Fruit fly (Drosophila melanogaster) whole organism, embryonic: ENCODE measurements around the gene CG32278.

Source experiments
- B-H2 ChIP-seq: fragments of 200-800 bp; sonication (Bioruptor generic); optimal IDR thresholded peaks from 2 replicates; lab custom pipeline; 2018; ENCODE audit warnings: missing biosample characterization, mild to moderate bottlenecking, missing genetic modification characterization
- BEAF-32 ChIP-seq: fragments of 200-800 bp; sonication (Bioruptor generic); optimal IDR thresholded peaks from 3 replicates; lab custom pipeline; 2017; ENCODE audit warnings: missing biosample characterization, missing genetic modification characterization, mild to moderate bottlenecking, moderate library complexity, missing genetic modification reagents
- Bgb ChIP-seq: fragments of 200-800 bp; sonication (Bioruptor generic); IDR thresholded peaks from 2 replicates; pipeline ENCODE4 v1.3.6; 2022; ENCODE audit warnings: missing biosample characterization, missing genetic modification characterization; ENCODE audit not compliant: partially characterized antibody
- CG10267 ChIP-seq: fragments of 200-800 bp; sonication (Bioruptor generic); optimal IDR thresholded peaks from 2 replicates; lab custom pipeline; 2018; ENCODE audit warnings: missing biosample characterization, mild to moderate bottlenecking, missing genetic modification characterization, moderate library complexity
- CG10979 ChIP-seq: fragments of 200-800 bp; sonication (Bioruptor generic); optimal IDR thresholded peaks from 2 replicates; lab custom pipeline; 2018; ENCODE audit warnings: missing biosample characterization, mild to moderate bottlenecking, missing genetic modification characterization, moderate library complexity
- CG1233 ChIP-seq: fragments of 200-800 bp; sonication (Bioruptor generic); optimal IDR thresholded peaks from 4 replicates; lab custom pipeline; 2018; ENCODE audit warnings: missing biosample characterization, mild to moderate bottlenecking, missing genetic modification characterization
- CG12942 ChIP-seq: fragments of 200-800 bp; sonication (Bioruptor generic); optimal IDR thresholded peaks from 3 replicates; lab custom pipeline; 2016; ENCODE audit warnings: missing biosample characterization, missing genetic modification characterization
- CG13123 ChIP-seq: fragments of 200-800 bp; sonication (Bioruptor generic); optimal IDR thresholded peaks from 2 replicates; lab custom pipeline; 2016; ENCODE audit warnings: missing biosample characterization, missing genetic modification characterization
- CG14014 ChIP-seq: fragments of 200-800 bp; sonication (Bioruptor generic); IDR thresholded peaks from 2 replicates; pipeline ENCODE4 v1.3.6; 2022; ENCODE audit warnings: missing biosample characterization, missing genetic modification characterization
- CG14710 ChIP-seq: fragments of 200-800 bp; sonication (Bioruptor generic); optimal IDR thresholded peaks from 3 replicates; lab custom pipeline; 2019; ENCODE audit warnings: missing biosample characterization, mild to moderate bottlenecking, missing genetic modification characterization, moderate library complexity
- CG17612 ChIP-seq: fragments of 200-800 bp; sonication (Bioruptor generic); IDR thresholded peaks from 2 replicates; pipeline ENCODE4 v1.3.6; 2022; ENCODE audit warnings: missing biosample characterization, missing genetic modification characterization
- CG17802 ChIP-seq: fragments of 200-800 bp; sonication (Bioruptor generic); optimal IDR thresholded peaks from 2 replicates; lab custom pipeline; 2018; ENCODE audit warnings: missing biosample characterization, mild to moderate bottlenecking, missing genetic modification characterization, moderate library complexity
- CG1792 ChIP-seq: fragments of 200-800 bp; sonication (Bioruptor generic); optimal IDR thresholded peaks from 2 replicates; lab custom pipeline; 2016; ENCODE audit warnings: missing biosample characterization, missing genetic modification characterization
- CG30431 ChIP-seq: fragments of 200-800 bp; sonication (Bioruptor generic); optimal IDR thresholded peaks from 2 replicates; lab custom pipeline; 2017; ENCODE audit warnings: missing biosample characterization, missing genetic modification characterization
- CG3163 ChIP-seq: fragments of 200-800 bp; sonication (Bioruptor generic); optimal IDR thresholded peaks from 3 replicates; lab custom pipeline; 2016; ENCODE audit warnings: missing biosample characterization, missing genetic modification characterization
- CG34376 ChIP-seq: fragments of 200-800 bp; sonication (Bioruptor generic); optimal IDR thresholded peaks from 2 replicates; lab custom pipeline; 2018; ENCODE audit warnings: missing biosample characterization, mild to moderate bottlenecking, missing genetic modification characterization
- CG4282 ChIP-seq: fragments of 200-800 bp; sonication (Bioruptor generic); optimal IDR thresholded peaks from 2 replicates; lab custom pipeline; 2016; ENCODE audit warnings: missing biosample characterization, missing genetic modification characterization
- CG4854 ChIP-seq: fragments of 200-800 bp; sonication (Bioruptor generic); optimal IDR thresholded peaks from 2 replicates; lab custom pipeline; 2016; ENCODE audit warnings: missing biosample characterization, missing genetic modification characterization, inconsistent platforms
- CG5180 ChIP-seq: fragments of 200-800 bp; sonication (Bioruptor generic); optimal IDR thresholded peaks from 3 replicates; lab custom pipeline; 2017; ENCODE audit warnings: missing biosample characterization, missing genetic modification characterization, mild to moderate bottlenecking, moderate library complexity, missing genetic modification reagents
- CG6854 ChIP-seq: fragments of 200-800 bp; sonication (Bioruptor generic); optimal IDR thresholded peaks from 3 replicates; lab custom pipeline; 2017; ENCODE audit warnings: missing biosample characterization, mild to moderate bottlenecking, missing genetic modification characterization
- CG7372 ChIP-seq: fragments of 200-800 bp; sonication (Bioruptor generic); IDR thresholded peaks from 2 replicates; pipeline ENCODE4 v1.3.6; 2022; ENCODE audit warnings: missing biosample characterization, missing genetic modification characterization
- CG8089 ChIP-seq: fragments of 200-800 bp; sonication (Bioruptor generic); optimal IDR thresholded peaks from 3 replicates; lab custom pipeline; 2016; ENCODE audit warnings: missing biosample characterization, missing genetic modification characterization
- CG9817 ChIP-seq: fragments of 200-800 bp; sonication (Bioruptor generic); optimal IDR thresholded peaks from 2 replicates; lab custom pipeline; 2018; ENCODE audit warnings: missing biosample characterization, mild to moderate bottlenecking, missing genetic modification characterization, moderate library complexity
- CG9876 ChIP-seq: fragments of 200-800 bp; sonication (Bioruptor generic); optimal IDR thresholded peaks from 2 replicates; lab custom pipeline; 2016; ENCODE audit warnings: missing biosample characterization, missing genetic modification characterization
- Dad ChIP-seq: fragments of 200-800 bp; sonication (Bioruptor generic); optimal IDR thresholded peaks from 3 replicates; lab custom pipeline; 2016; ENCODE audit warnings: missing biosample characterization, missing genetic modification characterization
- Dp ChIP-seq: fragments of 200-800 bp; sonication (Bioruptor generic); optimal IDR thresholded peaks from 2 replicates; lab custom pipeline; 2018; ENCODE audit warnings: missing biosample characterization, mild to moderate bottlenecking, missing genetic modification characterization, moderate library complexity
- ERR ChIP-seq: fragments of 200-800 bp; sonication (Bioruptor generic); optimal IDR thresholded peaks from 2 replicates; lab custom pipeline; 2016; ENCODE audit warnings: missing biosample characterization, missing genetic modification characterization
- HLHmδ ChIP-seq: fragments of 200-800 bp; sonication (Bioruptor generic); optimal IDR thresholded peaks from 2 replicates; lab custom pipeline; 2018; ENCODE audit warnings: missing biosample characterization, mild to moderate bottlenecking, missing genetic modification characterization, moderate library complexity
- HmgZ ChIP-seq: fragments of 200-800 bp; sonication (Bioruptor generic); optimal IDR thresholded peaks from 2 replicates; lab custom pipeline; 2018; ENCODE audit warnings: missing biosample characterization, mild to moderate bottlenecking, missing genetic modification characterization
- Jarid2 ChIP-seq: fragments of 200-800 bp; sonication (Bioruptor generic); optimal IDR thresholded peaks from 3 replicates; lab custom pipeline; 2017; ENCODE audit warnings: mild to moderate bottlenecking, missing biosample characterization, missing genetic modification reagents, missing genetic modification characterization
- MBD-R2 ChIP-seq: fragments of 200-800 bp; sonication (Bioruptor generic); IDR thresholded peaks from 2 replicates; pipeline ENCODE4 v1.3.6; 2022; ENCODE audit warnings: missing biosample characterization, missing genetic modification characterization
- MTF-1 ChIP-seq: fragments of 200-800 bp; sonication (Bioruptor generic); optimal IDR thresholded peaks from 2 replicates; lab custom pipeline; 2018; ENCODE audit warnings: missing biosample characterization, mild to moderate bottlenecking, missing genetic modification characterization, borderline replicate concordance
- Med ChIP-seq: fragments of 200-800 bp; sonication (Bioruptor generic); peaks from one replicate; lab custom pipeline; 2016; ENCODE audit warnings: missing biosample characterization, missing genetic modification characterization, mild to moderate bottlenecking, inconsistent platforms, moderate library complexity
- Trl ChIP-seq, 3 experiments: fragments of >200 bp in 2 of 3; fragments of 200-800 bp in 1 of 3; sonication (Bioruptor generic) in 1 of 3; optimal IDR thresholded peaks; 2 replicates in 1 of 3; 3 replicates in 2 of 3; lab custom pipeline; 2016 to 2017; ENCODE audit warnings: missing biosample characterization in 1 of 3, missing genetic modification characterization in 1 of 3
- bcd ChIP-seq: fragments of 200-800 bp; sonication (Bioruptor generic); optimal IDR thresholded peaks from 2 replicates; lab custom pipeline; 2017; ENCODE audit warnings: missing biosample characterization, mild to moderate bottlenecking, missing genetic modification characterization
- danr ChIP-seq: fragments of 200-800 bp; sonication (Bioruptor generic); IDR thresholded peaks from 2 replicates; pipeline ENCODE4 v1.3.6; 2022; ENCODE audit warnings: missing biosample characterization, missing genetic modification characterization
- emc ChIP-seq: fragments of 200-800 bp; sonication (Bioruptor generic); optimal IDR thresholded peaks from 2 replicates; lab custom pipeline; 2016; ENCODE audit warnings: missing biosample characterization, missing genetic modification characterization
- ftz-f1 ChIP-seq: fragments of 200-800 bp; sonication (Bioruptor generic); optimal IDR thresholded peaks from 2 replicates; lab custom pipeline; 2016; ENCODE audit warnings: missing biosample characterization, missing genetic modification characterization
- gsb ChIP-seq: fragments of 200-800 bp; sonication (Bioruptor generic); IDR thresholded peaks from 2 replicates; pipeline ENCODE4 v1.3.6; 2022; ENCODE audit warnings: missing biosample characterization, missing genetic modification characterization
- jing ChIP-seq: fragments of 200-800 bp; sonication (Bioruptor generic); optimal IDR thresholded peaks from 2 replicates; lab custom pipeline; 2018; ENCODE audit warnings: missing biosample characterization, mild to moderate bottlenecking, missing genetic modification characterization
- mirr ChIP-seq: fragments of 200-800 bp; sonication (Bioruptor generic); optimal IDR thresholded peaks from 3 replicates; lab custom pipeline; 2018; ENCODE audit warnings: missing biosample characterization, mild to moderate bottlenecking, missing genetic modification characterization
- nom ChIP-seq: fragments of 200-800 bp; sonication (Bioruptor generic); optimal IDR thresholded peaks from 2 replicates; lab custom pipeline; 2017; ENCODE audit warnings: missing biosample characterization, missing genetic modification characterization, mild to moderate bottlenecking, moderate library complexity, missing genetic modification reagents
- oc ChIP-seq: fragments of 200-800 bp; sonication (Bioruptor generic); optimal IDR thresholded peaks from 2 replicates; lab custom pipeline; 2018; ENCODE audit warnings: missing biosample characterization, mild to moderate bottlenecking, missing genetic modification characterization, moderate library complexity
- rib ChIP-seq: fragments of 200-800 bp; sonication (Bioruptor generic); IDR thresholded peaks from 2 replicates; pipeline ENCODE4 v1.3.6; 2022; ENCODE audit warnings: missing biosample characterization, missing genetic modification characterization
- sna ChIP-seq: fragments of 200-800 bp; sonication (Bioruptor generic); IDR thresholded peaks from 2 replicates; pipeline ENCODE4 v1.3.6; 2022; ENCODE audit warnings: missing biosample characterization, missing genetic modification characterization; ENCODE audit not compliant: partially characterized antibody
- tin ChIP-seq: fragments of 200-800 bp; sonication (Bioruptor generic); optimal IDR thresholded peaks from 3 replicates; lab custom pipeline; 2016; ENCODE audit warnings: missing biosample characterization, missing genetic modification characterization
- tx ChIP-seq: fragments of 200-800 bp; sonication (Bioruptor generic); optimal IDR thresholded peaks from 2 replicates; lab custom pipeline; 2016; ENCODE audit warnings: missing biosample characterization, missing genetic modification characterization
- vnd ChIP-seq: fragments of 200-800 bp; sonication (Bioruptor generic); IDR thresholded peaks from 3 replicates; pipeline ENCODE4 v1.3.6; 2022; ENCODE audit warnings: missing biosample characterization, missing genetic modification characterization; ENCODE audit not compliant: partially characterized antibody
- wdn ChIP-seq: fragments of 200-800 bp; sonication (Bioruptor generic); IDR thresholded peaks from 2 replicates; pipeline ENCODE4 v1.3.6; 2022; ENCODE audit warnings: missing biosample characterization, missing genetic modification characterization

CG32278 gene

dm6 chr3L:3178530-3179096 is 9.5 kb downstream of the CG32278 start, which contains the start of the genes MnM and Girdin (continued):
- TF ChIP-seq Bgb (GFP tag; lab: Robert Waterston, UW) (peak; percentile 74), CG14710 (tag; lab: Kevin White, UChicago) (peak; percentile 75), CG1233 (no peak), ERR (GFP tag; lab: Kevin White, UChicago) (peak; percentile 55), CG4854 (no peak), HLHmδ (no peak), CG1792 (GFP tag; lab: Kevin White, UChicago) (peak; percentile 17), Dad (GFP tag; lab: Kevin White, UChicago) (peak; percentile 60), tin (GFP tag; lab: Kevin White, UChicago) (peak; percentile 69), CG10267 (tag; lab: Kevin White, UChicago) (peak; percentile 55), Trl (optimal IDR thresholded peaks at IDR 0.05; lab: Kevin White, UChicago) (peak in 1 of 2 experiments; percentile 22), Trl (GFP tag; optimal IDR thresholded peaks at IDR 0.05; lab: Kevin White, UChicago) (peak; percentile 77), CG6854 (GFP tag; lab: Kevin White, UChicago) (no peak), wdn (GFP tag; lab: Robert Waterston, UW) (no peak), MTF-1 (GFP tag; lab: Kevin White, UChicago) (no peak), HmgZ (tag; lab: Kevin White, UChicago) (peak; percentile 82), CG12942 (GFP tag; lab: Kevin White, UChicago) (peak; percentile 53), rib (GFP tag; lab: Robert Waterston, UW) (no peak), tx (GFP tag; lab: Kevin White, UChicago) (peak; percentile 74), CG4282 (GFP tag; lab: Kevin White, UChicago) (no peak), vnd (peak; percentile 86), CG30431 (GFP tag; lab: Kevin White, UChicago) (peak; percentile 15), MBD-R2 (GFP tag; lab: Robert Waterston, UW) (peak; percentile 63; the same call in 1 of the 2 replicates), CG9876 (GFP tag; lab: Kevin White, UChicago) (peak; percentile 60), danr (GFP tag; lab: Robert Waterston, UW) (no peak), Med (GFP tag; lab: Kevin White, UChicago) (peak; percentile 94), sna (GFP tag; lab: Robert Waterston, UW) (peak; percentile 88), CG17802 (tag; lab: Kevin White, UChicago) (no peak), oc (tag; lab: Kevin White, UChicago) (no peak), CG5180 (GFP tag; lab: Kevin White, UChicago) (no peak), BEAF-32 (GFP tag; lab: Kevin White, UChicago) (peak; percentile 96), CG34376 (peak; percentile 58), B-H2 (no peak), ftz-f1 (GFP tag; lab: Kevin White, UChicago) (no peak), Jarid2 (GFP tag; lab: Kevin White, UChicago) (no peak), gsb (GFP tag; lab: Robert Waterston, UW) (no peak), CG3163 (GFP tag; lab: Kevin White, UChicago) (peak; percentile 77), bcd (no peak), CG7372 (GFP tag; lab: Robert Waterston, UW) (0 out of 2 replicates have a peak, but pooled peaks have one; percentile 11), CG17612 (GFP tag; lab: Robert Waterston, UW) (no peak), CG8089 (GFP tag; lab: Kevin White, UChicago) (peak; percentile 64), jing (no peak), Dp (peak; percentile 84), CG14014 (GFP tag; lab: Robert Waterston, UW) (peak; percentile 37; the same call in 1 of the 2 replicates), CG13123 (GFP tag; lab: Kevin White, UChicago) (no peak), CG10979 (tag; lab: Kevin White, UChicago) (peak; percentile 36), emc (GFP tag; lab: Kevin White, UChicago) (peak; percentile 26), nom (no peak), CG9817 (peak; percentile 67), mirr (GFP tag; lab: Kevin White, UChicago) (no peak)
